Fruit fly (Drosophila melanogaster) whole organism, adult: ENCODE results near the gene CG10171.
A peak's percentile ranks its signal among the peaks of the same experiment; 100 is the strongest.

Experiments used
- CG11617 ChIP-seq: fragments of 200-800 bp; sonication (Bioruptor generic); optimal IDR thresholded peaks from 2 replicates; lab custom pipeline; 2017; ENCODE audit warnings: mild to moderate bottlenecking, missing biosample characterization, missing genetic modification reagents, missing genetic modification characterization
- CG12768 ChIP-seq: fragments of 200-800 bp; sonication (Bioruptor generic); optimal IDR thresholded peaks from 2 replicates; lab custom pipeline; 2017; ENCODE audit warnings: missing biosample characterization, missing genetic modification characterization, mild to moderate bottlenecking, moderate library complexity, missing genetic modification reagents
- CG14711 ChIP-seq: fragments of 200-800 bp; sonication (Bioruptor generic); optimal IDR thresholded peaks from 2 replicates; lab custom pipeline; 2018; ENCODE audit warnings: missing biosample characterization, mild to moderate bottlenecking, missing genetic modification characterization, moderate library complexity
- CG1620 ChIP-seq: fragments of 200-800 bp; sonication (Bioruptor generic); optimal IDR thresholded peaks from 2 replicates; lab custom pipeline; 2016; ENCODE audit warnings: missing biosample characterization, missing genetic modification characterization
- CG33017 ChIP-seq: fragments of 200-800 bp; sonication (Bioruptor generic); optimal IDR thresholded peaks from 2 replicates; lab custom pipeline; 2018; ENCODE audit warnings: missing biosample characterization, mild to moderate bottlenecking, missing genetic modification characterization, moderate library complexity
- CG5204 ChIP-seq: fragments of 200-800 bp; sonication (Bioruptor generic); optimal IDR thresholded peaks from 2 replicates; lab custom pipeline; 2016; ENCODE audit warnings: missing biosample characterization, missing genetic modification characterization
- CG7045 ChIP-seq: fragments of 200-800 bp; sonication (Bioruptor generic); optimal IDR thresholded peaks from 2 replicates; lab custom pipeline; 2017; ENCODE audit warnings: missing biosample characterization, mild to moderate bottlenecking, missing genetic modification characterization
- CG7101 ChIP-seq: fragments of 200-800 bp; sonication (Bioruptor generic); optimal IDR thresholded peaks from 2 replicates; lab custom pipeline; 2018; ENCODE audit warnings: missing biosample characterization, mild to moderate bottlenecking, missing genetic modification characterization, moderate library complexity
- Clk ChIP-seq: fragments of 200-800 bp; sonication (Bioruptor generic); optimal IDR thresholded peaks from 2 replicates; lab custom pipeline; 2017; ENCODE audit warnings: missing biosample characterization, missing genetic modification characterization
- Crg-1 ChIP-seq: fragments of 200-800 bp; sonication (Bioruptor generic); optimal IDR thresholded peaks from 2 replicates; lab custom pipeline; 2016; ENCODE audit warnings: missing biosample characterization, missing genetic modification characterization
- Hr96 ChIP-seq: fragments of 200-800 bp; sonication (Bioruptor generic); optimal IDR thresholded peaks from 2 replicates; lab custom pipeline; 2016; ENCODE audit warnings: missing biosample characterization, missing genetic modification characterization
- Mnt ChIP-seq: fragments of 200-800 bp; sonication (Bioruptor generic); optimal IDR thresholded peaks from 2 replicates; lab custom pipeline; 2016; ENCODE audit warnings: missing biosample characterization, mild to moderate bottlenecking, missing genetic modification characterization
- bab1 ChIP-seq: fragments of 200-800 bp; sonication (Bioruptor generic); optimal IDR thresholded peaks from 3 replicates; lab custom pipeline; 2019; ENCODE audit warnings: missing biosample characterization, mild to moderate bottlenecking, missing genetic modification characterization, moderate library complexity
- cic ChIP-seq: fragments of 200-800 bp; sonication (Bioruptor generic); optimal IDR thresholded peaks from 2 replicates; lab custom pipeline; 2017; ENCODE audit warnings: missing biosample characterization, mild to moderate bottlenecking, missing genetic modification characterization, moderate library complexity
- cnc ChIP-seq, 2 experiments: fragments of >200 bp; optimal IDR thresholded peaks; 2 replicates each; lab custom pipeline; 2017
- kay ChIP-seq: fragments of 200-800 bp; sonication (Bioruptor generic); peaks from one replicate; lab custom pipeline; 2016; ENCODE audit warnings: missing biosample characterization, missing genetic modification characterization, borderline replicate concordance
- ovo ChIP-seq: fragments of 200-800 bp; sonication (Bioruptor generic); optimal IDR thresholded peaks from 2 replicates; lab custom pipeline; 2016; ENCODE audit warnings: missing biosample characterization, missing genetic modification characterization
- pad ChIP-seq: fragments of 200-800 bp; sonication (Bioruptor generic); optimal IDR thresholded peaks from 3 replicates; lab custom pipeline; 2017; ENCODE audit warnings: missing biosample characterization, missing genetic modification characterization, mild to moderate bottlenecking, moderate library complexity, missing genetic modification reagents
- tj ChIP-seq: fragments of 200-800 bp; sonication (Bioruptor generic); optimal IDR thresholded peaks from 3 replicates; lab custom pipeline; 2017; ENCODE audit warnings: missing biosample characterization, mild to moderate bottlenecking, missing genetic modification characterization, moderate library complexity
- toe ChIP-seq: fragments of 200-800 bp; sonication (Bioruptor generic); optimal IDR thresholded peaks from 2 replicates; lab custom pipeline; 2016; ENCODE audit warnings: missing biosample characterization, missing genetic modification characterization

CG10171 gene

DNA sequence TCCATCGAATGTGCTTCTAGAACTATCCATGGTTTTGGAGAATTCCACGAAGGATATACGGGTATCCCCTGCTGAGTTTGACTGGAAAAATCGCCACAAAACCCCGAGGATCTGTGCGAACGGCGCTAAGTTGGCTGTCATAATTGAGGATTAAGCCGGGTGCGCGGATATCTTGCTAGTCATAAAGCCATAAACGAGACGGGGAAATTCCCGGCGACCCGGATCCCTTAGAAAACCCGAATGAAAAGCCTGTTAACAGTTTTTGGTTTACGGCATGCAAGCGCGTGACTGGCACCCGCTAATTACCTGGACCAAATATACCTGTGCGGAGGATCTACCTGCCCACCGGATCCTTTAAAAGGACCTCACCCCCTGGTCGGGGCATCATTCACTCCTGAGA lies 9.5 kb downstream of the CG10171 start, which contains the start of gene SNCF:
SNCF (plus strand) TSS at position 382 of the 400 bp plus-strand sequence.
- no peak for TF ChIP-seq bab1 (GFP tag; lab: Kevin White, UChicago)
- TF ChIP-seq Crg-1 (GFP tag; lab: Kevin White, UChicago): no peak
- no peak for TF ChIP-seq CG12768 (GFP tag; lab: Kevin White, UChicago)
- no peak for TF ChIP-seq Mnt (GFP tag; lab: Kevin White, UChicago)
- TF ChIP-seq cic (GFP tag; lab: Kevin White, UChicago): no peak
- no peak for TF ChIP-seq cnc (optimal IDR thresholded peaks at IDR 0.05; lab: Kevin White, UChicago)
- no peak for TF ChIP-seq CG14711
- no peak for TF ChIP-seq CG5204 (GFP tag; lab: Kevin White, UChicago)
- no peak for TF ChIP-seq Clk
- TF ChIP-seq CG7045 (GFP tag; lab: Kevin White, UChicago): no peak
- no peak for TF ChIP-seq CG7101 (tag; lab: Kevin White, UChicago)
- TF ChIP-seq Hr96: no peak
- no peak for TF ChIP-seq kay
- TF ChIP-seq tj (GFP tag; lab: Kevin White, UChicago): no peak
- no peak for TF ChIP-seq CG33017 (tag; lab: Kevin White, UChicago)
- no peak for TF ChIP-seq CG11617
- no peak for TF ChIP-seq CG1620 (GFP tag; lab: Kevin White, UChicago)

DNA sequence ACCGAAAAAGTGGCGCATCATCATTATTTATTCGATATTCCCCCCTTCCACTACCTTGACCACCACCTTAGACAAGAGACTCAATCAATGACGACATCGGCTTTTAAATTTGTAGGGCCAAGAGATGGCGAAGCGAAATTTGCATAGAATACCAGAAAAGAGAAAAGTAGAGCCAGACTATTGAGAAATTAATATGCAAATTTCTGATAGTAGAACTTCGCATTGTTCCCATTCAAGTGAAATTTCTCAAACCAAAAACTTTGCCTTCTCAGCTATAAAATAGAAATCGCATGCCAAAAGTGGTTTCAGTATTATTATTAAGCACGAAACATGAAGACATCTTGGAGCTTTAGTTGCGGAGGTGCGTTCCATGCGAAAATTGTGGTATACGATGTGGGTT lies 10.1 kb downstream of the CG10171 start, which contains the start of gene CG14111:
CG14111 (plus strand) TSS at position 301 of the 400 bp plus-strand sequence.
- TF ChIP-seq bab1 (GFP tag; lab: Kevin White, UChicago): no peak

DNA sequence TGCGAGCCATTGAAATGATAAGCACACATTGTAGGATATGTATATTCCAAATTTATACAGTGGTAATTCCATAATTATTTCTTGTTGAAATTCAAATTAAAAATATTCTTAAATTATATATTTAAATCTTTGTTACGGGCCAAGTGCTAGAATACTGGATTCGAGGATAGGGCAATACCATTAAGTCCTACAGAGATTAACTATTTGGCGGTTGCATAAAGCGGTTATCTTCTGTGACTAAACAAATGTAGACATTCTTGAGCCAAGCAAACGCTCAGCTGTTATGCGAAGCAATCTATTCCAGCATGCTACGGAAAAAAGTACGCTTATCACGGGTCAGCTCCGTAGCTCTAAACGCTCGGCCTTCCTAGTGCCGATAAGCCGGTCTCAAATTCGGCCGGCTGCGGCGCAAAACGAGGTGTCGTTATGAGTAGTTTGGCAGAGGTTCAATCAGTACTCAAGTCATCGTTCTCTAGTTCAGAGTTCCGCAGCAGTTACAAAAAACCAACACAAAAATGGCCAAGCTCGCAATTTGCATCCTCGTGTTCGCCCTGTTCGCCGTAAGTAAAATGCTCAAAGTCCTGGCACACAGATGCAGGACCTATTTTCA lies 31.5 kb downstream of the CG10171 start, which contains the start of gene Nplp2:
Nplp2 (plus strand) TSS at position 293 of the 610 bp plus-strand sequence.
- no peak for TF ChIP-seq ovo (GFP tag; lab: Kevin White, UChicago)
- no peak for TF ChIP-seq pad (GFP tag; lab: Kevin White, UChicago)
- TF ChIP-seq CG12768 (GFP tag; lab: Kevin White, UChicago): peak; percentile 20
- TF ChIP-seq tj (GFP tag; lab: Kevin White, UChicago): no peak
- peak; percentile 13 for TF ChIP-seq toe
- TF ChIP-seq CG1620 (GFP tag; lab: Kevin White, UChicago): no peak
- no peak for TF ChIP-seq Crg-1 (GFP tag; lab: Kevin White, UChicago)
- no peak for TF ChIP-seq Mnt (GFP tag; lab: Kevin White, UChicago)
- TF ChIP-seq kay: peak; percentile 9
- peak; percentile 79 for TF ChIP-seq CG7101 (tag; lab: Kevin White, UChicago)
- peak; percentile 42 for TF ChIP-seq CG14711
- peak; percentile 72 for TF ChIP-seq CG33017 (tag; lab: Kevin White, UChicago)

- TF ChIP-seq ovo (GFP tag; lab: Kevin White, UChicago): no peak
- TF ChIP-seq CG12768 (GFP tag; lab: Kevin White, UChicago): no peak
- TF ChIP-seq Crg-1 (GFP tag; lab: Kevin White, UChicago): no peak
- TF ChIP-seq Hr96: no peak
- TF ChIP-seq CG11617: no peak
- no peak for TF ChIP-seq CG1620 (GFP tag; lab: Kevin White, UChicago)
- no peak for TF ChIP-seq kay
- no peak for TF ChIP-seq toe
- no peak for TF ChIP-seq cnc (optimal IDR thresholded peaks at IDR 0.05; lab: Kevin White, UChicago)
- TF ChIP-seq Clk: no peak
- no peak for TF ChIP-seq CG7045 (GFP tag; lab: Kevin White, UChicago)
These were observed 39.0 kb downstream of the CG10171 start, which contains the start of gene CG17687 for dm6 chr3L:13348733-13349132. Gene CG17687, plus strand, starts transcription at chr3L:13349033.
